Worm (Caenorhabditis elegans) whole organism, mixed stage, embryonic: ENCODE measurements around the gene Y116A8C.469.

ENCODE experiments used
- M03D4.4 ChIP-seq: sonication (generic microtip); optimal IDR thresholded peaks from 2 replicates; lab custom pipeline; 2017; ENCODE audit warnings: mild to moderate bottlenecking, missing genetic modification characterization, missing compliant biosample characterization
- bed-3 ChIP-seq: fragments of 200-800 bp; sonication (Bioruptor generic); optimal IDR thresholded peaks from 3 replicates; lab custom pipeline; 2018; ENCODE audit warnings: mild to moderate bottlenecking, missing genetic modification characterization, moderate library complexity, missing compliant biosample characterization
- blmp-1 ChIP-seq: fragments of 150-350 bp; optimal IDR thresholded peaks from 2 replicates; lab custom pipeline; 2014; ENCODE audit warnings: missing biosample characterization, missing genetic modification characterization
- ceh-39 ChIP-seq: fragments of 150-350 bp; optimal IDR thresholded peaks from 2 replicates; lab custom pipeline; 2014; ENCODE audit warnings: missing biosample characterization, missing genetic modification characterization
- ceh-43 ChIP-seq: fragments of 200-800 bp; sonication (Bioruptor generic); optimal IDR thresholded peaks from 2 replicates; lab custom pipeline; 2018; ENCODE audit warnings: mild to moderate bottlenecking, missing genetic modification characterization, moderate library complexity, missing compliant biosample characterization
- ces-1 ChIP-seq: fragments of 150-350 bp; optimal IDR thresholded peaks from 2 replicates; lab custom pipeline; 2014; ENCODE audit warnings: missing biosample characterization, missing genetic modification reagents, missing genetic modification characterization
- cnd-1 ChIP-seq: fragments of 200-800 bp; sonication (Bioruptor generic); optimal IDR thresholded peaks from 2 replicates; lab custom pipeline; 2018; ENCODE audit warnings: mild to moderate bottlenecking, missing genetic modification characterization, missing compliant biosample characterization
- drap-1 ChIP-seq: fragments of 200-800 bp; sonication (Bioruptor generic); optimal IDR thresholded peaks from 3 replicates; lab custom pipeline; 2018; ENCODE audit warnings: mild to moderate bottlenecking, missing genetic modification characterization, missing compliant biosample characterization
- elt-1 ChIP-seq: sonication (generic microtip); optimal IDR thresholded peaks from 2 replicates; lab custom pipeline; 2017; ENCODE audit warnings: missing genetic modification characterization, mild to moderate bottlenecking, missing compliant biosample characterization, antibody characterized with exemption, moderate library complexity, borderline replicate concordance; ENCODE audit not compliant: insufficient read depth
- elt-3 ChIP-seq: fragments of 150-350 bp; optimal IDR thresholded peaks from 2 replicates; lab custom pipeline; 2014; ENCODE audit warnings: missing biosample characterization, missing genetic modification characterization
- ham-2 ChIP-seq: fragments of 200-800 bp; sonication (Bioruptor generic); optimal IDR thresholded peaks from 2 replicates; lab custom pipeline; 2018; ENCODE audit warnings: mild to moderate bottlenecking, missing genetic modification characterization, missing compliant biosample characterization
- hlh-1 ChIP-seq: fragments of 150-350 bp; optimal IDR thresholded peaks from 2 replicates; lab custom pipeline; 2014; ENCODE audit warnings: missing biosample characterization, missing genetic modification reagents, missing genetic modification characterization
- lin-13 ChIP-seq: fragments of 150-350 bp; optimal IDR thresholded peaks from 2 replicates; lab custom pipeline; 2014; ENCODE audit warnings: missing biosample characterization, missing genetic modification characterization
- lin-32 ChIP-seq: fragments of 200-800 bp; sonication (Bioruptor generic); optimal IDR thresholded peaks from 2 replicates; lab custom pipeline; 2018; ENCODE audit warnings: mild to moderate bottlenecking, missing genetic modification characterization, missing compliant biosample characterization
- mab-5 ChIP-seq: fragments of 150-350 bp; optimal IDR thresholded peaks from 2 replicates; lab custom pipeline; 2014; ENCODE audit warnings: missing biosample characterization, missing genetic modification characterization
- mep-1 ChIP-seq: fragments of 150-350 bp; optimal IDR thresholded peaks from 2 replicates; lab custom pipeline; 2017; ENCODE audit warnings: missing biosample characterization, missing genetic modification reagents, missing genetic modification characterization, inconsistent platforms
- mls-2 ChIP-seq: sonication (generic microtip); optimal IDR thresholded peaks from 2 replicates; lab custom pipeline; 2016; ENCODE audit warnings: mild to moderate bottlenecking, missing genetic modification characterization, moderate library complexity, missing compliant biosample characterization
- nhr-12 ChIP-seq: fragments of 150-350 bp; optimal IDR thresholded peaks from 2 replicates; lab custom pipeline; 2014; ENCODE audit warnings: missing biosample characterization, missing genetic modification characterization
- nhr-2 ChIP-seq: fragments of 150-350 bp; optimal IDR thresholded peaks from 2 replicates; lab custom pipeline; 2014; ENCODE audit warnings: missing biosample characterization, missing genetic modification characterization
- nhr-237 ChIP-seq: fragments of 150-350 bp; optimal IDR thresholded peaks from 2 replicates; lab custom pipeline; 2014; ENCODE audit warnings: missing biosample characterization, missing genetic modification characterization
- nhr-28 ChIP-seq: fragments of 150-350 bp; optimal IDR thresholded peaks from 2 replicates; lab custom pipeline; 2014; ENCODE audit warnings: missing biosample characterization, missing genetic modification characterization
- pha-4 ChIP-seq: fragments of 150-350 bp; optimal IDR thresholded peaks from 2 replicates; lab custom pipeline; 2018; ENCODE audit warnings: missing biosample characterization, missing genetic modification reagents, missing genetic modification characterization
- sem-2 ChIP-seq: fragments of 200-800 bp; sonication (Bioruptor generic); optimal IDR thresholded peaks from 2 replicates; lab custom pipeline; 2018; ENCODE audit warnings: mild to moderate bottlenecking, missing genetic modification characterization, missing compliant biosample characterization
- snpc-4 ChIP-seq: fragments of 150-350 bp; optimal IDR thresholded peaks from 2 replicates; lab custom pipeline; 2014; ENCODE audit warnings: missing biosample characterization, missing genetic modification characterization
- sptf-1 ChIP-seq: sonication (generic microtip); optimal IDR thresholded peaks from 2 replicates; lab custom pipeline; 2017; ENCODE audit warnings: mild to moderate bottlenecking, missing genetic modification characterization, moderate library complexity, missing compliant biosample characterization
- tbx-8 ChIP-seq: fragments of 200-800 bp; sonication (Bioruptor generic); optimal IDR thresholded peaks from 2 replicates; lab custom pipeline; 2018; ENCODE audit warnings: mild to moderate bottlenecking, missing genetic modification characterization, moderate library complexity, missing compliant biosample characterization
- unc-120 ChIP-seq: sonication (generic microtip); optimal IDR thresholded peaks from 2 replicates; lab custom pipeline; 2017; ENCODE audit warnings: missing genetic modification characterization, missing compliant biosample characterization; ENCODE audit not compliant: poor library complexity, severe bottlenecking
- unc-39 ChIP-seq: fragments of 150-350 bp; optimal IDR thresholded peaks from 2 replicates; lab custom pipeline; 2014; ENCODE audit warnings: missing biosample characterization, missing genetic modification characterization
- unc-62 ChIP-seq: fragments of 150-350 bp; optimal IDR thresholded peaks from 2 replicates; lab custom pipeline; 2014; ENCODE audit warnings: missing biosample characterization, missing genetic modification reagents, missing genetic modification characterization
- zip-8 ChIP-seq: fragments of 150-350 bp; optimal IDR thresholded peaks from 2 replicates; lab custom pipeline; 2014; ENCODE audit warnings: missing biosample characterization, missing genetic modification characterization
- ztf-11 ChIP-seq: fragments of 150-350 bp; optimal IDR thresholded peaks from 2 replicates; lab custom pipeline; 2014; ENCODE audit warnings: missing biosample characterization, missing genetic modification characterization

Y116A8C.469 gene

ce11 chrIV:16924092-16924491 is 6.4 kb upstream of the Y116A8C.469 start, which contains the start of gene nep-24:
TSS of gene nep-24 (plus strand) at chrIV:16924392.
- no peak for TF ChIP-seq hlh-1 (tag; lab: Kevin White, UChicago)
- no peak for TF ChIP-seq mls-2 (tag; lab: Kevin White, UChicago)

DNA sequence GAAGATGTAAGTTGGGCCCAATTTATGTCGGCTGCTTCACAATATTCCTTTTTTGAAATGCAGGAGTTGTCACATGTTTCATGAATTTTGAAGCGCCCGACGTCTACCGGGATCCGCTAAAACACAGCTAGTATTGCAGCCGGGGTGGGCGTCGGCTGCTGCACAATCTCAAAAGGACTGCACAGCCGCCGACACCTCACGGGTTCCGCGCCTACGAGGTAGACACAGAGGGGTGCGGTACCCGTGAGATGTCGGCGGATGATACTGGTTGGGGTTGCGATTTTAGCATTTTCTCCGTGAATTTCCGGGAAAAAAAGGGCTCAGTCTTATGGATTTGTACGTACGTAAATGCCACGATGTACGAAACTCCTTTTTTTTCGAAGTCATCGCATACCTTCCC is 4.3 kb upstream of the Y116A8C.469 start:
- TF ChIP-seq lin-32 (no peak), hlh-1 (tag; lab: Kevin White, UChicago) (no peak), elt-3 (tag; lab: Kevin White, UChicago) (no peak), bed-3 (GFP tag; lab: Kevin White, UChicago) (no peak), lin-13 (no peak), unc-39 (tag; lab: Kevin White, UChicago) (no peak), nhr-12 (tag; lab: Kevin White, UChicago) (no peak), drap-1 (GFP tag; lab: Kevin White, UChicago) (no peak), elt-1 (no peak), ham-2 (GFP tag; lab: Kevin White, UChicago) (no peak), zip-8 (tag; lab: Kevin White, UChicago) (no peak), cnd-1 (tag; lab: Kevin White, UChicago) (no peak), nhr-28 (tag; lab: Kevin White, UChicago) (no peak), nhr-2 (no peak)

DNA sequence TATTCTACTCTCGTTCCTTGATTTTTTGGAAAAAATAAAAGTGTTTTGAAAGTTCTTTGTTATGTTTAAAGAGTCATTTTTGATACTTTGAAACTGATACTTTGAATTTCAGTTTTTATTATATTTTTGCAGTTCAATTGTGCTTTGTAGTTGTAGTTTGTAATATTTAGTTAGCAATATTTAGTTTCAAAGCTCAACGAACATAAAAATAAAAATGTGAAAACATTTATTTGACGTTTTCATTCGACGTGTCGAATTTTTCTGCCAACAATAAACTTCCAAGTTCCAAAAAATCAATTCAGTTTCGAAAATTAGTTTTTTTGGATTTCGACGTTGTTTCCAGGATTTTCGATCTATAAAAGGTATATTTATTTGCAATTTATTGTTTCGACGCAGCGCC is 2.3 kb upstream of the Y116A8C.469 start, which contains the start of gene nep-23:
Gene nep-23, plus strand, starts transcription at position 301 of the 400 bp plus-strand sequence.
- TF ChIP-seq elt-1 (no peak), drap-1 (GFP tag; lab: Kevin White, UChicago) (no peak), elt-3 (tag; lab: Kevin White, UChicago) (no peak), mab-5 (tag; lab: Kevin White, UChicago) (no peak), unc-62 (GFP tag; lab: Kevin White, UChicago) (no peak), ceh-39 (tag; lab: Kevin White, UChicago) (no peak), unc-39 (tag; lab: Kevin White, UChicago) (no peak), ztf-11 (no peak), nhr-28 (tag; lab: Kevin White, UChicago) (no peak), ceh-43 (GFP tag; lab: Kevin White, UChicago) (no peak), lin-13 (no peak), ces-1 (GFP tag; lab: Kevin White, UChicago) (no peak), mep-1 (tag; lab: Kevin White, UChicago) (no peak), sem-2 (GFP tag; lab: Kevin White, UChicago) (no peak), lin-32 (no peak), nhr-2 (no peak), unc-120 (tag; lab: Kevin White, UChicago) (no peak), blmp-1 (tag; lab: Kevin White, UChicago) (no peak), sptf-1 (tag; lab: Kevin White, UChicago) (no peak)
- TF ChIP-seq, all 35 proteins: peak for 0

DNA sequence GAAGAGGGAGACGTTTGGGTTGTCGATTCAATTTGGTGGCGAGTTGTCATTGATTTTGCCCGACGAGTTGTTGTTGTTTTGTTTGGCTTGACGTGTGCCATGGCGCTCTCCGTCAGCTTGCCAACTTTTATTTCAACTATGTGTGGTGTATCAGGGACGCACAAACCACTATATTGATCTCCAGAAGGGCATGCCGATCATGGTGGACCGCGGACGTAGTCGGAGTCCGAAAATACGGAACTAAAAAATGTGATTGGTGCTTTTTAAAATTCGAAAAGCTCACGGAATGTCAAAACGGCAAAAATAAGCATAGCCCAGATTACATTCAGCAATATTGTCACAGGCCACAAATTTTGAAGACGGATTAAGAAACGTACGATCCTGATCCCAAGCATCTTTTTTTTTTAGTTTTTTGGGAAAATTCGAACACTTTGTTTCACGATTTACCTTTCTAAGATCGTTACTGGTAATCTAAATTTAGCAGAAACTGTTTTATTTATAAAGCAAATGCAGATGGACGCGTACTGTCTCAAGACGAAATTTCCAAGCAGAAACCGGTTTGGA is 1.6 kb upstream of the Y116A8C.469 start, which contains the start of the genes Y116A8C.470 and Y116A8C.463:
Gene Y116A8C.470, minus strand, starts transcription at position 101 of the 564 bp plus-strand sequence.
Gene Y116A8C.463, plus strand, starts transcription at position 514 of the 564 bp plus-strand sequence.
- TF ChIP-seq snpc-4 (tag; lab: Kevin White, UChicago): no peak
- TF ChIP-seq pha-4: no peak
- no peak for TF ChIP-seq lin-32
- TF ChIP-seq zip-8 (tag; lab: Kevin White, UChicago): no peak
- no peak for TF ChIP-seq sptf-1 (tag; lab: Kevin White, UChicago)

DNA sequence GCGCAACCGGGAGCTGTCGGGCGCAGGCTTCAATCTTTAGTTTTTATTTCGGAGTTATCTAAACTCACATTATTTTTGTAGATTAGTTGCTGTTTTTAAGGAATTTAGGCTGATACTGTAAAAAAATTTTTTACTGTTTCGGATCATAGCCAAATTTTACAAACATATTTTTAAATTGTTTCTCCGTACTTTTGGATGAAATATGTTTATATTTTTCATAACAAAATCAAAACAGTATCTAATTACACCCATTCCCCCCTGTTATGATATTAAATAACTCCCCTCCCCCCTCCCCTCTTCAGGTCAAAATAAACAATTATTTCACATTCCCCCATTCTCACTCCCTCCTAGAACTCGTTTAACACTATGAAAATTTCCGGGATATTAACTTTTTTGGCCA is 2.0 kb downstream of the Y116A8C.469 start, which contains the start of gene Y116A8C.3:
Gene Y116A8C.3, plus strand, starts transcription at position 301 of the 400 bp plus-strand sequence.
- TF ChIP-seq ceh-39 (tag; lab: Kevin White, UChicago): no peak
- no peak for TF ChIP-seq mep-1 (tag; lab: Kevin White, UChicago)
- no peak for TF ChIP-seq nhr-237 (tag; lab: Kevin White, UChicago)
- TF ChIP-seq lin-32: no peak
- TF ChIP-seq cnd-1 (tag; lab: Kevin White, UChicago): no peak
- TF ChIP-seq unc-62 (GFP tag; lab: Kevin White, UChicago): no peak
- TF ChIP-seq tbx-8 (GFP tag; lab: Kevin White, UChicago): no peak
- no peak for TF ChIP-seq lin-13
- no peak for TF ChIP-seq mab-5 (tag; lab: Kevin White, UChicago)
- TF ChIP-seq nhr-2: no peak
- no peak for TF ChIP-seq M03D4.4 (tag; lab: Kevin White, UChicago)
- TF ChIP-seq hlh-1 (tag; lab: Kevin White, UChicago): no peak
- TF ChIP-seq snpc-4 (tag; lab: Kevin White, UChicago): no peak
- TF ChIP-seq blmp-1 (tag; lab: Kevin White, UChicago): no peak
- no peak for TF ChIP-seq ztf-11
- no peak for TF ChIP-seq nhr-28 (tag; lab: Kevin White, UChicago)
- no peak for TF ChIP-seq bed-3 (GFP tag; lab: Kevin White, UChicago)
- no peak for TF ChIP-seq elt-3 (tag; lab: Kevin White, UChicago)
- TF ChIP-seq sptf-1 (tag; lab: Kevin White, UChicago): no peak
- TF ChIP-seq zip-8 (tag; lab: Kevin White, UChicago): no peak
